Worm (Caenorhabditis elegans) whole organism, L4 larva: ENCODE data around the gene ttr-12.
A peak's percentile ranks its signal among the peaks of the same experiment; 100 is the strongest.

Experiments used
- F10B5.3 ChIP-seq: sonication (generic microtip); optimal IDR thresholded peaks from 2 replicates; lab custom pipeline; 2016; ENCODE audit warnings: mild to moderate bottlenecking, missing genetic modification characterization, missing compliant biosample characterization
- F37D6.2 ChIP-seq: sonication (generic microtip); optimal IDR thresholded peaks from 2 replicates; lab custom pipeline; 2016; ENCODE audit warnings: mild to moderate bottlenecking, missing genetic modification characterization, missing compliant biosample characterization
- F44E2.7 ChIP-seq: fragments of 200-800 bp; sonication (Bioruptor generic); IDR thresholded peaks from 2 replicates; pipeline ENCODE4 v2.1.2; 2022; ENCODE audit warnings: missing genetic modification characterization, missing compliant biosample characterization
- Y75B8A.6 ChIP-seq: fragments of 200-800 bp; sonication (Bioruptor generic); IDR thresholded peaks from 2 replicates; pipeline ENCODE4 v1.3.6; 2022; ENCODE audit warnings: missing genetic modification reagents, missing genetic modification characterization, missing compliant biosample characterization
- aly-2 ChIP-seq: sonication (generic microtip); optimal IDR thresholded peaks from 2 replicates; lab custom pipeline; 2018; ENCODE audit warnings: missing biosample characterization, missing genetic modification characterization
- ama-1 ChIP-seq: fragments of 150-350 bp; optimal IDR thresholded peaks from 2 replicates; lab custom pipeline; 2014; ENCODE audit warnings: inconsistent platforms, mixed read lengths
- attf-4 ChIP-seq: sonication (generic microtip); optimal IDR thresholded peaks from 3 replicates; lab custom pipeline; 2017; ENCODE audit warnings: missing biosample characterization, missing genetic modification characterization
- ceh-28 ChIP-seq: fragments of 150-350 bp; optimal IDR thresholded peaks from 2 replicates; lab custom pipeline; 2014; ENCODE audit warnings: missing biosample characterization, missing genetic modification reagents, missing genetic modification characterization
- ceh-44 ChIP-seq: fragments of 200-800 bp; sonication (Bioruptor generic); IDR thresholded peaks from 2 replicates; pipeline ENCODE4 v1.3.6; 2022; ENCODE audit warnings: missing genetic modification reagents, missing genetic modification characterization, missing compliant biosample characterization
- ces-1 ChIP-seq: fragments of 150-350 bp; sonication (generic microtip); optimal IDR thresholded peaks from 4 replicates; lab custom pipeline; 2014; ENCODE audit warnings: missing biosample characterization, missing genetic modification reagents, missing genetic modification characterization
- cey-2 ChIP-seq: sonication (generic microtip); optimal IDR thresholded peaks from 3 replicates; lab custom pipeline; 2017; ENCODE audit warnings: missing genetic modification characterization, mild to moderate bottlenecking, missing compliant biosample characterization, antibody characterized with exemption, borderline replicate concordance; ENCODE audit not compliant: insufficient read depth
- dmd-9 ChIP-seq: fragments of 200-800 bp; sonication (Bioruptor generic); IDR thresholded peaks from 2 replicates; pipeline ENCODE4 v1.3.6; 2022; ENCODE audit warnings: missing genetic modification reagents, missing genetic modification characterization, missing compliant biosample characterization
- fkh-10 ChIP-seq: fragments of 150-350 bp; optimal IDR thresholded peaks from 2 replicates; lab custom pipeline; 2014; ENCODE audit warnings: missing biosample characterization, missing genetic modification reagents, missing genetic modification characterization
- gei-8 ChIP-seq: fragments of 200-800 bp; sonication (Bioruptor generic); optimal IDR thresholded peaks from 2 replicates; lab custom pipeline; 2018; ENCODE audit warnings: mild to moderate bottlenecking, missing genetic modification characterization, missing compliant biosample characterization
- hif-1 ChIP-seq, 2 experiments: sonication (generic microtip); optimal IDR thresholded peaks; 2 replicates each; lab custom pipeline; 2016 to 2017; ENCODE audit warnings: missing compliant biosample characterization in 2 of 2, missing genetic modification characterization in 2 of 2, missing genetic modification reagents in 2 of 2, missing genotype in 2 of 2, mild to moderate bottlenecking in 1 of 2
- hlh-11 ChIP-seq: fragments of 200-800 bp; sonication (Bioruptor generic); optimal IDR thresholded peaks from 2 replicates; lab custom pipeline; 2018; ENCODE audit warnings: mild to moderate bottlenecking, missing genetic modification characterization, missing compliant biosample characterization
- hlh-30 ChIP-seq: sonication (generic microtip); optimal IDR thresholded peaks from 2 replicates; lab custom pipeline; 2017; ENCODE audit warnings: antibody characterized with exemption, mild to moderate bottlenecking, missing genetic modification characterization, missing compliant biosample characterization; ENCODE audit not compliant: insufficient read depth
- hmg-1.1 ChIP-seq: fragments of 200-800 bp; sonication (Bioruptor generic); IDR thresholded peaks from 2 replicates; pipeline ENCODE4 v1.3.6; 2022; ENCODE audit warnings: missing genetic modification reagents, missing genetic modification characterization, missing compliant biosample characterization
- mep-1 ChIP-seq: fragments of 150-350 bp; sonication (generic microtip); optimal IDR thresholded peaks from 3 replicates; lab custom pipeline; 2014; ENCODE audit warnings: missing biosample characterization, missing genetic modification characterization
- mxl-3 ChIP-seq: fragments of 200-800 bp; sonication (Bioruptor generic); optimal IDR thresholded peaks from 2 replicates; lab custom pipeline; 2018; ENCODE audit warnings: mild to moderate bottlenecking, missing genetic modification characterization, missing compliant biosample characterization
- nhr-11 ChIP-seq: fragments of 150-350 bp; optimal IDR thresholded peaks from 2 replicates; lab custom pipeline; 2014; ENCODE audit warnings: missing biosample characterization, missing genetic modification characterization
- nhr-25 ChIP-seq: sonication (generic microtip); optimal IDR thresholded peaks from 2 replicates; lab custom pipeline; 2017; ENCODE audit warnings: missing genetic modification characterization, mild to moderate bottlenecking, missing compliant biosample characterization, antibody characterized with exemption, moderate library complexity, borderline replicate concordance; ENCODE audit not compliant: insufficient read depth
- nhr-28 ChIP-seq: fragments of 150-350 bp; optimal IDR thresholded peaks from 2 replicates; lab custom pipeline; 2014; ENCODE audit warnings: missing biosample characterization, missing genetic modification characterization
- nhr-48 ChIP-seq: sonication (generic microtip); optimal IDR thresholded peaks from 2 replicates; lab custom pipeline; 2016; ENCODE audit warnings: mild to moderate bottlenecking, missing genetic modification characterization, missing compliant biosample characterization
- nhr-76 ChIP-seq: fragments of 150-350 bp; optimal IDR thresholded peaks from 2 replicates; lab custom pipeline; 2014; ENCODE audit warnings: missing biosample characterization, missing genetic modification characterization
- pha-4 ChIP-seq, 2 experiments: fragments of 150-350 bp in 1 of 2; fragments of 200-800 bp in 1 of 2; sonication (Bioruptor generic) in 1 of 2; IDR thresholded peaks in 1 of 2; optimal IDR thresholded peaks in 1 of 2; 2 replicates each; pipeline versions ENCODE4 v1.3.6 to Lab custom; 2014 to 2022; ENCODE audit warnings: missing genetic modification characterization in 2 of 2, missing genetic modification reagents in 2 of 2, missing biosample characterization in 1 of 2, missing compliant biosample characterization in 1 of 2
- snpc-4 ChIP-seq: fragments of 150-350 bp; optimal IDR thresholded peaks from 2 replicates; lab custom pipeline; 2014; ENCODE audit warnings: missing biosample characterization, missing genetic modification characterization
- spr-1 ChIP-seq: sonication (generic microtip); optimal IDR thresholded peaks from 2 replicates; lab custom pipeline; 2016; ENCODE audit warnings: mild to moderate bottlenecking, missing genetic modification characterization, missing compliant biosample characterization
- tag-97 ChIP-seq: fragments of 200-800 bp; sonication (Bioruptor generic); IDR thresholded peaks from 2 replicates; pipeline ENCODE4 v1.3.6; 2022; ENCODE audit warnings: missing genetic modification characterization, missing compliant biosample characterization
- unc-62 ChIP-seq, 3 experiments: fragments of 150-350 bp in 1 of 3; sonication (generic microtip); optimal IDR thresholded peaks in 2 of 3; peaks in 1 of 3; 1 replicate in 1 of 3; 2 replicates in 2 of 3; lab custom pipeline; 2014 to 2017; ENCODE audit warnings: missing biosample characterization in 3 of 3, missing genetic modification characterization in 3 of 3, missing genetic modification reagents in 3 of 3, missing genotype in 1 of 3
- zfp-3 ChIP-seq: fragments of 200-800 bp; sonication (Bioruptor generic); conservative IDR thresholded peaks from 2 replicates; pipeline ENCODE4 v1.3.6; 2022; ENCODE audit warnings: missing genetic modification reagents, missing genetic modification characterization, missing compliant biosample characterization
- ztf-11 ChIP-seq: fragments of 150-350 bp; optimal IDR thresholded peaks from 2 replicates; lab custom pipeline; 2014; ENCODE audit warnings: missing biosample characterization, missing genetic modification characterization

The ttr-12 gene

ce11 chrV:20608688-20609087 lies at the start of gene ttr-12:
Gene ttr-12, minus strand, starts transcription at chrV:20608788.
- TF ChIP-seq snpc-4 (tag; lab: Kevin White, UChicago): no peak
- peak; percentile 65 for TF ChIP-seq nhr-48

DNA sequence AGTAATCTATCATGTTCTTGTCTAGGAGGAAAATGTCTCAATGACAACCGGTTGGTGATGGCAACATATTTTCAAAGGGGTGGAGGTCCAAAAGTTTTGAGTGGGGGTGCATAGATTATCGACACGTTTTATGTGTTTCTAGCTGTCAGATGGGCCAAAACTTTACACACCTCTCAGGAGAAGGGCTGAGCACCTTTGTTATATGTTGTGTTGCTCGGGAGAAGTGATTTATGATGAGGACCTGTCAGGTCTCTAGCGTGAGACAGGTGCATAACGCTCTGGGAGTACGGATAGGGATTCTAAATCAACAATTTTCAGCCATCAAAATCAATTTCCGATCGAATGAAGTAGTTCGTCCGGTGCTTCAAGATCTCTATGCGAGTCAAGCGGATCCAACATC lies 48.0 kb upstream of the ttr-12 start:
- TF ChIP-seq unc-62 (GFP tag; optimal IDR thresholded peaks at IDR 0.05 in 1 of 2; lab: Kevin White, UChicago) (peak in 1 of 2 experiments; percentile 35), unc-62 (tag; optimal IDR thresholded peaks at IDR 0.05; lab: Kevin White, UChicago) (no peak), mep-1 (no peak)

DNA sequence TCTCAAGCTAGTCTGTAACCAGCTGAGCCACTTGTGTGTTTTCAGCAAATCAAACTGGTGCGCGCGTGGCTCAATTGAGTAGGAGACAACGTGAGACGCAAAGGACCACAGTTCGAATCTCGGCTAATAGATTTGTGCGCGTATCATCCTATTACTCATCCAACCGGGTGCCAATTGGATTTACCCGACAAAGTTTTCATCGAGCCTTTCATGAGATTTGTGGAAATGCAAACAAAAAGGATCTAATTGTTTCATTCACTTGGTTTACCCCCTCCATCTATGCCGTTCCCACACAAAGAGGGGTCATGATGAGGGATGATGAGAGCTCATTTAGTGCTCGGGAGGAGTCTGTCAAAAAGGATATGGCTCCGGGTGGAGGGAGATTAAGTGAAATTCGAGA lies 46.6 kb upstream of the ttr-12 start:
- TF ChIP-seq pha-4 (GFP tag; IDR thresholded peaks at IDR 0.05; lab: Robert Waterston, UW) (no peak), pha-4 (tag; optimal IDR thresholded peaks at IDR 0.05; lab: Kevin White, UChicago) (no peak)

ce11 chrV:20654350-20654749 lies 45.8 kb upstream of the ttr-12 start, which contains the start of gene mnr-1:
Gene mnr-1, plus strand, starts transcription at chrV:20654650.
- no peak for TF ChIP-seq spr-1 (tag; lab: Kevin White, UChicago)
- no peak for TF ChIP-seq F10B5.3 (tag; lab: Kevin White, UChicago)
- TF ChIP-seq nhr-11 (tag; lab: Kevin White, UChicago): no peak
- TF ChIP-seq ama-1 (lab: Kevin White, UChicago): no peak
- no peak for TF ChIP-seq zfp-3
- TF ChIP-seq aly-2 (tag; lab: Kevin White, UChicago): no peak
- no peak for TF ChIP-seq hif-1 (tag; optimal IDR thresholded peaks at IDR 0.05; lab: Kevin White, UChicago)
- TF ChIP-seq attf-4 (tag; lab: Kevin White, UChicago): no peak
- TF ChIP-seq nhr-28 (tag; lab: Kevin White, UChicago): no peak
- TF ChIP-seq hlh-30 (tag; lab: Kevin White, UChicago): no peak
- no peak for TF ChIP-seq F44E2.7 (GFP tag; lab: Robert Waterston, UW)
- TF ChIP-seq Y75B8A.6 (GFP tag; lab: Robert Waterston, UW): no peak
- no peak for TF ChIP-seq ces-1
- no peak for TF ChIP-seq tag-97 (GFP tag; lab: Robert Waterston, UW)
- no peak for TF ChIP-seq ceh-28
- no peak for TF ChIP-seq nhr-25 (tag; lab: Kevin White, UChicago)
- no peak for TF ChIP-seq mxl-3
- no peak for TF ChIP-seq fkh-10 (GFP tag; lab: Kevin White, UChicago)
- no peak for TF ChIP-seq F37D6.2 (tag; lab: Kevin White, UChicago)

ce11 chrV:20651923-20652322 lies 43.3 kb upstream of the ttr-12 start:
- TF ChIP-seq fkh-10 (GFP tag; lab: Kevin White, UChicago): peak; percentile 14
- no peak for TF ChIP-seq ceh-44 (GFP tag; lab: Robert Waterston, UW)
- no peak for TF ChIP-seq ceh-28
- no peak for TF ChIP-seq dmd-9

- TF ChIP-seq nhr-28 (tag; lab: Kevin White, UChicago) (peak; percentile 68), hlh-11 (tag; lab: Kevin White, UChicago) (peak; percentile 31), hmg-1.1 (GFP tag; lab: Robert Waterston, UW) (peak; percentile 22; the same call in 1 of the 2 replicates), nhr-76 (tag; lab: Kevin White, UChicago) (no peak), cey-2 (tag; lab: Kevin White, UChicago) (peak; percentile 32), gei-8 (GFP tag; lab: Kevin White, UChicago) (no peak), hlh-30 (tag; lab: Kevin White, UChicago) (peak; percentile 19), mxl-3 (peak; percentile 7), ztf-11 (tag; lab: Kevin White, UChicago) (no peak)
Measured at ce11 chrV:20648868-20649267, 40.3 kb upstream of the ttr-12 start.
